Fruit fly (Drosophila melanogaster): ENCODE results near the gene CG10343.

The CG10343 gene

DNA sequence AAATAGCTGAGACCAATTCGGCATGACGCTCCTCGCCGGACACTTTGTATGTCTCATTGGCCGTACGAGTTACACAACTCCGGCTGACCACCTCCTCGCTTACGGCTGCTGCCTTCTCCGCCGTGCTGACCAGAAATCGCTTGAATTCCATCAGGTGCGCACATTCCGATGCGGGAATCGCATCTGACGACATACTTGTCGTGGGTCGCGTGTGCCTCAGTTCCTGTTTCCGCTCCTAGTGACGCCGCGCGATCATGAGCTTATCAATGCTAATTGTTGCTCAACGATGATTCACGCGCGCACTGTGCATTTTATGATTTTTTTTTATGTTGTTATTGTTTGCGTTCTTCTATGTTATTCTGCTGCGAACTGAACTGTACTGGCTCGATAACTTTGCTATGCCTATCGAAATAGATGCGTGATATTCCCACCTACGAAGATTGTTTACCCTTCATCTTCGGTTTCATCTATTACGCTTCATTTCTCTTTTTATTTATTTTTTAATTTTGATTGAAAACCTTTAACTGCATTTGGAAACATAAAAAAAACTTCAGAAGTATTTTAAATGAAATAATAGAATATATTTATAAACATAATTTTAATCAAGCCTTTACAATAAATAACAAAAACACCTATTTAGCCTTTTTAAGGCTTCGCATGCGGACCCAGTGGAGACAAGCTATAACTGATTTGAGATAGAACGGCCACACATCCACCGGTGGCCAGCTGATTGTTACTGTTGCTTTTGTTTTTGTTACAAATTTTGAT lies at the start of gene CG10343, which contains the start of gene CG10376:
TSS of gene CG10343 (plus strand) at position 753 of the 768 bp plus-strand sequence.
TSS of gene CG10376 (minus strand) at position 385 of the 768 bp plus-strand sequence.
- TF ChIP-seq CG17806 (tag; optimal IDR thresholded peaks at IDR 0.05) (peak; percentile 86), CG4496 (GFP tag; IDR thresholded peaks at IDR 0.05) (peak; percentile 78; the same call in 2 of the 3 replicates), CG14655 (GFP tag; optimal IDR thresholded peaks at IDR 0.05) (peak; percentile 89), Pif1A (GFP tag; optimal IDR thresholded peaks at IDR 0.05) (no peak), CG8301 (tag; optimal IDR thresholded peaks at IDR 0.05) (peak; percentile 73), CG32121 (GFP tag; IDR thresholded peaks at IDR 0.05) (peak; percentile 80), rn (GFP tag; IDR thresholded peaks at IDR 0.05) (peak; percentile 69), D1 (tag; optimal IDR thresholded peaks at IDR 0.05) (no peak), CG34367 (tag; optimal IDR thresholded peaks at IDR 0.05) (peak; percentile 75), CG9948 (tag; optimal IDR thresholded peaks at IDR 0.05) (peak; percentile 89), CG13204 (GFP tag; optimal IDR thresholded peaks at IDR 0.05) (no peak), EcR (GFP tag; optimal IDR thresholded peaks at IDR 0.05) (peak; percentile 2), CG12605 (GFP tag; IDR thresholded peaks at IDR 0.05) (peak; percentile 54; the same call in 1 of the 2 replicates), Pif1B (GFP tag; optimal IDR thresholded peaks at IDR 0.05) (no peak), Ets98B (GFP tag; IDR thresholded peaks at IDR 0.05) (peak; percentile 71; the same call in 1 of the 2 replicates), fd96Ca (GFP tag; IDR thresholded peaks at IDR 0.05) (peak; percentile 60; the same call in 1 of the 3 replicates), Snoo (tag; optimal IDR thresholded peaks at IDR 0.05) (peak; percentile 81), CG15710 (tag; optimal IDR thresholded peaks at IDR 0.05) (peak; percentile 91), CG8159 (tag; optimal IDR thresholded peaks at IDR 0.05) (peak; percentile 91), gl (tag; optimal IDR thresholded peaks at IDR 0.05) (no peak), CG10348 (GFP tag; IDR thresholded peaks at IDR 0.05) (peak; percentile 97)

- TF ChIP-seq Pif1B (GFP tag; optimal IDR thresholded peaks at IDR 0.05) (no peak), CG15710 (tag; optimal IDR thresholded peaks at IDR 0.05) (no peak), Ets98B (GFP tag; IDR thresholded peaks at IDR 0.05) (no peak), CG9948 (tag; optimal IDR thresholded peaks at IDR 0.05) (no peak), Pif1A (GFP tag; optimal IDR thresholded peaks at IDR 0.05) (no peak), gl (tag; optimal IDR thresholded peaks at IDR 0.05) (no peak), CG32121 (GFP tag; IDR thresholded peaks at IDR 0.05) (no peak), CG13204 (GFP tag; optimal IDR thresholded peaks at IDR 0.05) (no peak), fd96Ca (GFP tag; IDR thresholded peaks at IDR 0.05) (no peak), EcR (GFP tag; optimal IDR thresholded peaks at IDR 0.05) (no peak)
Observed at dm6 chr2L:18656691-18657237, 46.5 kb upstream of the CG10343 start.

DNA sequence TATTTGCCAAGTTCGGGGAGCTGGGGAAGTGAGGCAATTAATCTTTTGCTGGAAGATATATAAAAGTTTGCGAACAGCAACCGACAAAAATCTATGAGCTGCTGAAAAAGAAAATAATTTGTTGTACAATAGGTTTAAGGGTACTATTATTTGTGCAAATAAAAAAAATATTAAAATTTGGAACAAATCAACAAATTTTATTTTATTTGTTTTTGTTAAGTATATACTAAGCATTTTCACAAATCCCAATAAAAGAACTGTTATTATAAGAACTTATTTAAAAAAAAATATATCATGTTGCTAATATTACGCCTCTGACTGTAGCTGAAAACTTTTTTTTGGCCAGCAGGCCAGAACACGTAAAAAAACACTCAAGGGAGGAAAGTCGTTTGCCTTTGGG lies 45.2 kb upstream of the CG10343 start:
- TF ChIP-seq gl (tag; optimal IDR thresholded peaks at IDR 0.05) (no peak), EcR (GFP tag; optimal IDR thresholded peaks at IDR 0.05) (no peak), D1 (tag; optimal IDR thresholded peaks at IDR 0.05) (no peak), fd96Ca (GFP tag; IDR thresholded peaks at IDR 0.05) (no peak), CG8159 (tag; optimal IDR thresholded peaks at IDR 0.05) (no peak)

dm6 chr2L:18663395-18663794 lies 39.9 kb upstream of the CG10343 start:
- TF ChIP-seq CG14655 (GFP tag; optimal IDR thresholded peaks at IDR 0.05) (peak; percentile 49), Snoo (tag; optimal IDR thresholded peaks at IDR 0.05) (no peak), Pif1A (GFP tag; optimal IDR thresholded peaks at IDR 0.05) (peak; percentile 28), CG17806 (tag; optimal IDR thresholded peaks at IDR 0.05) (peak; percentile 23), fd96Ca (GFP tag; IDR thresholded peaks at IDR 0.05) (no peak), CG13204 (GFP tag; optimal IDR thresholded peaks at IDR 0.05) (no peak), CG8301 (tag; optimal IDR thresholded peaks at IDR 0.05) (peak; percentile 35), CG9948 (tag; optimal IDR thresholded peaks at IDR 0.05) (peak; percentile 32), rn (GFP tag; IDR thresholded peaks at IDR 0.05) (no peak), CG4496 (GFP tag; IDR thresholded peaks at IDR 0.05) (peak; percentile 34; the same call in 1 of the 3 replicates), EcR (GFP tag; optimal IDR thresholded peaks at IDR 0.05) (no peak), CG32121 (GFP tag; IDR thresholded peaks at IDR 0.05) (peak; percentile 35; the same call in 1 of the 2 replicates), CG12605 (GFP tag; IDR thresholded peaks at IDR 0.05) (no peak), Ets98B (GFP tag; IDR thresholded peaks at IDR 0.05) (peak; percentile 49)

dm6 chr2L:18664707-18665550 lies 38.3 kb upstream of the CG10343 start:
- no peak; the same call in 1 of the 2 replicates for TF ChIP-seq CG12605 (GFP tag; IDR thresholded peaks at IDR 0.05)
- TF ChIP-seq Ets98B (GFP tag; IDR thresholded peaks at IDR 0.05): no peak; the same call in 1 of the 2 replicates
- TF ChIP-seq EcR (GFP tag; optimal IDR thresholded peaks at IDR 0.05): peak; percentile 96
- peak; percentile 82 for TF ChIP-seq Snoo (tag; optimal IDR thresholded peaks at IDR 0.05)
- TF ChIP-seq fd96Ca (GFP tag; IDR thresholded peaks at IDR 0.05): 0 out of 3 replicates have a peak, but pooled peaks have one; percentile 18
- no peak for TF ChIP-seq rn (GFP tag; IDR thresholded peaks at IDR 0.05)
- peak; percentile 87 for TF ChIP-seq CG17806 (tag; optimal IDR thresholded peaks at IDR 0.05)
- TF ChIP-seq CG10348 (GFP tag; IDR thresholded peaks at IDR 0.05): no peak
- TF ChIP-seq CG4496 (GFP tag; IDR thresholded peaks at IDR 0.05): peak; percentile 20; the same call in 2 of the 3 replicates
- TF ChIP-seq CG13204 (GFP tag; optimal IDR thresholded peaks at IDR 0.05): peak; percentile 70
- TF ChIP-seq Pif1A (GFP tag; optimal IDR thresholded peaks at IDR 0.05): peak; percentile 61
- TF ChIP-seq CG9948 (tag; optimal IDR thresholded peaks at IDR 0.05): peak; percentile 89
- TF ChIP-seq CG34367 (tag; optimal IDR thresholded peaks at IDR 0.05): peak; percentile 83
- peak; percentile 49 for TF ChIP-seq gl (tag; optimal IDR thresholded peaks at IDR 0.05)
- TF ChIP-seq CG15710 (tag; optimal IDR thresholded peaks at IDR 0.05): peak; percentile 86
- TF ChIP-seq D1 (tag; optimal IDR thresholded peaks at IDR 0.05): peak; percentile 77
- peak; percentile 88 for TF ChIP-seq CG8301 (tag; optimal IDR thresholded peaks at IDR 0.05)
- peak; percentile 92 for TF ChIP-seq CG8159 (tag; optimal IDR thresholded peaks at IDR 0.05)
- peak; percentile 31 for TF ChIP-seq Pif1B (GFP tag; optimal IDR thresholded peaks at IDR 0.05)
- TF ChIP-seq CG32121 (GFP tag; IDR thresholded peaks at IDR 0.05): no peak
- peak; percentile 92 for TF ChIP-seq CG14655 (GFP tag; optimal IDR thresholded peaks at IDR 0.05)

Measured in whole organism, pupa.